Fruit fly (Drosophila melanogaster) whole organism, embryonic: ENCODE measurements around the gene Unr.

ENCODE experiments used
- Bgb ChIP-seq: fragments of 200-800 bp; sonication (Bioruptor generic); IDR thresholded peaks from 2 replicates; pipeline ENCODE4 v1.3.6; 2022; ENCODE audit warnings: missing biosample characterization, missing genetic modification characterization; ENCODE audit not compliant: partially characterized antibody
- CG1024 ChIP-seq: fragments of 200-800 bp; sonication (Bioruptor generic); IDR thresholded peaks from 2 replicates; pipeline ENCODE4 v1.3.6; 2022; ENCODE audit warnings: missing biosample characterization, missing genetic modification characterization
- CG10565 ChIP-seq: fragments of 200-800 bp; sonication (Bioruptor generic); optimal IDR thresholded peaks from 3 replicates; lab custom pipeline; 2016; ENCODE audit warnings: missing biosample characterization, mild to moderate bottlenecking, missing genetic modification characterization
- CG12744 ChIP-seq: fragments of 200-800 bp; sonication (Bioruptor generic); optimal IDR thresholded peaks from 2 replicates; lab custom pipeline; 2016; ENCODE audit warnings: missing biosample characterization, missing genetic modification characterization
- CG13287 ChIP-seq: fragments of 200-800 bp; sonication (Bioruptor generic); IDR thresholded peaks from 2 replicates; pipeline ENCODE4 v1.3.6; 2022; ENCODE audit warnings: missing biosample characterization, missing genetic modification characterization; ENCODE audit not compliant: partially characterized antibody
- CG13296 ChIP-seq: fragments of 200-800 bp; sonication (Bioruptor generic); optimal IDR thresholded peaks from 3 replicates; lab custom pipeline; 2018; ENCODE audit warnings: missing biosample characterization, mild to moderate bottlenecking, missing genetic modification characterization
- CG16815 ChIP-seq: fragments of 200-800 bp; sonication (Bioruptor generic); optimal IDR thresholded peaks from 3 replicates; lab custom pipeline; 2017; ENCODE audit warnings: missing biosample characterization, mild to moderate bottlenecking, missing genetic modification characterization
- CG17186 ChIP-seq: fragments of 200-800 bp; sonication (Bioruptor generic); optimal IDR thresholded peaks from 3 replicates; lab custom pipeline; 2017; ENCODE audit warnings: missing biosample characterization, missing genetic modification reagents, missing genetic modification characterization
- CG18619 ChIP-seq: fragments of 200-800 bp; sonication (Bioruptor generic); optimal IDR thresholded peaks from 3 replicates; lab custom pipeline; 2017; ENCODE audit warnings: missing biosample characterization, mild to moderate bottlenecking, missing genetic modification characterization
- CG2129 ChIP-seq: fragments of 200-800 bp; sonication (Bioruptor generic); IDR thresholded peaks from 2 replicates; pipeline ENCODE4 v1.3.6; 2022; ENCODE audit warnings: missing biosample characterization, missing genetic modification characterization; ENCODE audit not compliant: partially characterized antibody
- CG2678 ChIP-seq: fragments of 200-800 bp; sonication (Bioruptor generic); optimal IDR thresholded peaks from 3 replicates; lab custom pipeline; 2019; ENCODE audit warnings: missing biosample characterization, mild to moderate bottlenecking, missing genetic modification characterization, moderate library complexity
- CG30403 ChIP-seq: fragments of 200-800 bp; sonication (Bioruptor generic); optimal IDR thresholded peaks from 3 replicates; lab custom pipeline; 2016; ENCODE audit warnings: missing biosample characterization, missing genetic modification characterization
- CG32772 ChIP-seq: fragments of 200-800 bp; sonication (Bioruptor generic); IDR thresholded peaks from 2 replicates; pipeline ENCODE4 v1.3.6; 2022; ENCODE audit warnings: missing biosample characterization, missing genetic modification characterization
- CG3281 ChIP-seq: fragments of 200-800 bp; sonication (Bioruptor generic); optimal IDR thresholded peaks from 3 replicates; lab custom pipeline; 2017; ENCODE audit warnings: missing biosample characterization, mild to moderate bottlenecking, missing genetic modification characterization
- CG3995 ChIP-seq: fragments of 200-800 bp; sonication (Bioruptor generic); optimal IDR thresholded peaks from 3 replicates; lab custom pipeline; 2016; ENCODE audit warnings: missing biosample characterization, missing genetic modification characterization
- CG4424 ChIP-seq: fragments of 200-800 bp; sonication (Bioruptor generic); optimal IDR thresholded peaks from 3 replicates; lab custom pipeline; 2016; ENCODE audit warnings: missing biosample characterization, missing genetic modification characterization
- CG4617 ChIP-seq: fragments of 200-800 bp; sonication (Bioruptor generic); optimal IDR thresholded peaks from 3 replicates; lab custom pipeline; 2016; ENCODE audit warnings: missing biosample characterization, missing genetic modification characterization, borderline replicate concordance
- CG4820 ChIP-seq: fragments of 200-800 bp; sonication (Bioruptor generic); optimal IDR thresholded peaks from 3 replicates; lab custom pipeline; 2016; ENCODE audit warnings: missing biosample characterization, missing genetic modification characterization
- CG5245 ChIP-seq: fragments of 200-800 bp; sonication (Bioruptor generic); optimal IDR thresholded peaks from 3 replicates; lab custom pipeline; 2016; ENCODE audit warnings: missing biosample characterization, missing genetic modification characterization
- CG6272 ChIP-seq: fragments of 200-800 bp; sonication (Bioruptor generic); IDR thresholded peaks from 2 replicates; pipeline ENCODE4 v1.3.6; 2022; ENCODE audit warnings: missing biosample characterization, missing genetic modification characterization
- CG8281 ChIP-seq: fragments of 200-800 bp; sonication (Bioruptor generic); optimal IDR thresholded peaks from 2 replicates; lab custom pipeline; 2018; ENCODE audit warnings: missing biosample characterization, mild to moderate bottlenecking, missing genetic modification characterization, moderate library complexity
- Dp ChIP-seq: fragments of 200-800 bp; sonication (Bioruptor generic); optimal IDR thresholded peaks from 2 replicates; lab custom pipeline; 2018; ENCODE audit warnings: missing biosample characterization, mild to moderate bottlenecking, missing genetic modification characterization, moderate library complexity
- HLH3B ChIP-seq: fragments of 200-800 bp; sonication (Bioruptor generic); IDR thresholded peaks from 2 replicates; pipeline ENCODE4 v1.3.6; 2022; ENCODE audit warnings: missing biosample characterization, missing genetic modification characterization
- Hr3 ChIP-seq: fragments of 200-800 bp; sonication (Bioruptor generic); optimal IDR thresholded peaks from 3 replicates; lab custom pipeline; 2016; ENCODE audit warnings: missing biosample characterization, missing genetic modification characterization
- Optix ChIP-seq: fragments of 200-800 bp; sonication (Bioruptor generic); IDR thresholded peaks from 3 replicates; pipeline ENCODE4 v1.3.6; 2022; ENCODE audit warnings: missing biosample characterization, missing genetic modification characterization
- PHDP ChIP-seq: fragments of 200-800 bp; sonication (Bioruptor generic); optimal IDR thresholded peaks from 3 replicates; lab custom pipeline; 2018; ENCODE audit warnings: missing biosample characterization, mild to moderate bottlenecking, missing genetic modification characterization, moderate library complexity
- Pdp1 ChIP-seq, 2 experiments: fragments of 200-800 bp; sonication (Bioruptor generic); optimal IDR thresholded peaks; 3 replicates each; lab custom pipeline; 2016; ENCODE audit warnings: missing biosample characterization in 2 of 2, missing genetic modification characterization in 2 of 2, mild to moderate bottlenecking in 1 of 2, moderate library complexity in 1 of 2
- Rfx ChIP-seq: fragments of 200-800 bp; sonication (Bioruptor generic); IDR thresholded peaks from 2 replicates; pipeline ENCODE4 v1.3.6; 2022; ENCODE audit warnings: missing biosample characterization, missing genetic modification characterization
- az2 ChIP-seq: fragments of 200-800 bp; sonication (Bioruptor generic); optimal IDR thresholded peaks from 3 replicates; lab custom pipeline; 2016; ENCODE audit warnings: missing biosample characterization, missing genetic modification characterization
- bbx ChIP-seq: fragments of 200-800 bp; sonication (Bioruptor generic); IDR thresholded peaks from 2 replicates; pipeline ENCODE4 v1.3.6; 2022; ENCODE audit warnings: missing biosample characterization, missing genetic modification characterization; ENCODE audit not compliant: partially characterized antibody
- bigmax ChIP-seq: fragments of 200-800 bp; sonication (Bioruptor generic); optimal IDR thresholded peaks from 2 replicates; lab custom pipeline; 2018; ENCODE audit warnings: missing biosample characterization, mild to moderate bottlenecking, missing genetic modification characterization
- bsh ChIP-seq, 2 experiments: fragments of 200-800 bp; sonication (Bioruptor generic); optimal IDR thresholded peaks; 2 replicates each; lab custom pipeline; 2017 to 2018; ENCODE audit warnings: mild to moderate bottlenecking in 2 of 2, missing biosample characterization in 2 of 2, missing genetic modification characterization in 2 of 2, moderate library complexity in 1 of 2
- crc ChIP-seq: fragments of 200-800 bp; sonication (Bioruptor generic); optimal IDR thresholded peaks from 2 replicates; lab custom pipeline; 2016; ENCODE audit warnings: missing biosample characterization, missing genetic modification characterization
- gcm2 ChIP-seq: fragments of 200-800 bp; sonication (Bioruptor generic); optimal IDR thresholded peaks from 2 replicates; lab custom pipeline; 2016; ENCODE audit warnings: missing biosample characterization, missing genetic modification characterization
- grn ChIP-seq: fragments of 200-800 bp; sonication (Bioruptor generic); optimal IDR thresholded peaks from 3 replicates; lab custom pipeline; 2017; ENCODE audit warnings: missing biosample characterization, missing genetic modification characterization
- gsb-n ChIP-seq: fragments of 200-800 bp; sonication (Bioruptor generic); optimal IDR thresholded peaks from 3 replicates; lab custom pipeline; 2018; ENCODE audit warnings: missing biosample characterization, mild to moderate bottlenecking, missing genetic modification characterization
- ham ChIP-seq: fragments of 200-800 bp; sonication (Bioruptor generic); IDR thresholded peaks from 2 replicates; pipeline ENCODE4 v1.3.6; 2022; ENCODE audit warnings: missing biosample characterization, missing genetic modification characterization
- hbn ChIP-seq: fragments of 200-800 bp; sonication (Bioruptor generic); IDR thresholded peaks from 2 replicates; pipeline ENCODE4 v1.3.6; 2022; ENCODE audit warnings: missing biosample characterization, missing genetic modification characterization; ENCODE audit not compliant: partially characterized antibody
- kay ChIP-seq: fragments of 200-800 bp; sonication (Bioruptor generic); optimal IDR thresholded peaks from 2 replicates; lab custom pipeline; 2016; ENCODE audit warnings: missing biosample characterization, missing genetic modification characterization
- klu ChIP-seq: fragments of 200-800 bp; sonication (Bioruptor generic); IDR thresholded peaks from 2 replicates; pipeline ENCODE4 v1.3.6; 2022; ENCODE audit warnings: missing biosample characterization, missing genetic modification characterization
- lab ChIP-seq: fragments of 200-800 bp; sonication (Bioruptor generic); optimal IDR thresholded peaks from 3 replicates; lab custom pipeline; 2017; ENCODE audit warnings: missing biosample characterization, missing genetic modification characterization, mild to moderate bottlenecking, moderate library complexity, missing genetic modification reagents
- mld ChIP-seq: fragments of 200-800 bp; sonication (Bioruptor generic); IDR thresholded peaks from 3 replicates; pipeline ENCODE4 v1.3.6; 2022; ENCODE audit warnings: missing biosample characterization, missing genetic modification characterization; ENCODE audit not compliant: partially characterized antibody
- otp ChIP-seq: fragments of 200-800 bp; sonication (Bioruptor generic); IDR thresholded peaks from 3 replicates; pipeline ENCODE4, ENCODE4 v1.3.6; 2022; ENCODE audit warnings: missing biosample characterization, missing genetic modification characterization
- psq ChIP-seq: fragments of 200-800 bp; sonication (Bioruptor generic); optimal IDR thresholded peaks from 2 replicates; lab custom pipeline; 2017; ENCODE audit warnings: missing biosample characterization, missing genetic modification characterization
- ranshi ChIP-seq: fragments of 200-800 bp; sonication (Bioruptor generic); IDR thresholded peaks from 2 replicates; pipeline ENCODE4 v1.3.6; 2022; ENCODE audit warnings: missing biosample characterization, missing genetic modification characterization
- ro ChIP-seq: fragments of 200-800 bp; sonication (Bioruptor generic); IDR thresholded peaks from 2 replicates; pipeline ENCODE4 v1.3.6; 2022; ENCODE audit warnings: missing biosample characterization, missing genetic modification characterization
- sens-2 ChIP-seq: fragments of 200-800 bp; sonication (Bioruptor generic); IDR thresholded peaks from 2 replicates; pipeline ENCODE4 v1.3.6; 2022; ENCODE audit warnings: missing biosample characterization, missing genetic modification characterization
- sim ChIP-seq: fragments of 200-800 bp; sonication (Bioruptor generic); IDR thresholded peaks from 2 replicates; pipeline ENCODE4 v1.3.6; 2022; ENCODE audit warnings: missing biosample characterization, missing genetic modification characterization
- tna ChIP-seq: fragments of 200-800 bp; sonication (Bioruptor generic); IDR thresholded peaks from 2 replicates; pipeline ENCODE4 v1.3.6; 2022; ENCODE audit warnings: missing biosample characterization, missing genetic modification characterization; ENCODE audit not compliant: partially characterized antibody
- vvl ChIP-seq: fragments of 200-800 bp; sonication (Bioruptor generic); IDR thresholded peaks from 2 replicates; pipeline ENCODE4 v1.3.6; 2022; ENCODE audit warnings: missing biosample characterization, missing genetic modification characterization

Unr gene

DNA sequence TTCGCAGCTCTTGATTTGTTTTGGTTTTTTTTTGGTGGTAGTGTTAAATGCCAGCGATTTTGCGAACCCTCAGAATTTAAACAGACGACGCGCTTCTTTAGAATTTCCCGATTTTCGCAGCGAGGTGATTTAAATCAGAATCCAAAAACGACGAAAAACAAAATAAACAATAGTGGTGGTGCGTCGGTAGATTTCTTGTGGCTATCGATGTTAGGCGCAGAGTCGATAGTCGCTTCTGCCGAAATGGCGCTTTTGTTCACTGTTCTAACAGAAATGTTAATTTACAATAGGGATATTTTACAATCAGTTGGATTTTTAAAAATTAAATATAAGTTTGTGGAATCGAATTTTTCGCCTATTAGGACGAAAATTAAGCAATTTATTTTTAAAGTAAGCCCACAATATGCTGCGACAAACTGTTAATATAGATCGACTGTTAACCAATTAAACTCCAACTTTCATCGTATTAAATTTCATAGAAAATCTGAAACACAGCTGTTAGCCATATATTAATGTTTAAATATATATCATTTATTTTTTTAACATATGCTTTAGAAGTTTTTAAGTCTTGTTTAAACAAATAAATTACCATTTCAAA, 7.1 kb upstream of the Unr start, which contains the start of gene CG6983 (continued):
- TF ChIP-seq hbn (peak; percentile 71), bbx (peak; percentile 83), HLH3B (GFP tag; lab: Robert Waterston, UW) (no peak), mld (GFP tag; lab: Robert Waterston, UW) (0 out of 3 replicates have a peak, but pooled peaks have one; percentile 47), CG17186 (GFP tag; lab: Kevin White, UChicago) (peak; percentile 60), CG18619 (GFP tag; lab: Kevin White, UChicago) (no peak), Bgb (GFP tag; lab: Robert Waterston, UW) (peak; percentile 83), sens-2 (GFP tag; lab: Robert Waterston, UW) (no peak), CG12744 (no peak), Optix (GFP tag; lab: Robert Waterston, UW) (no peak), CG13296 (GFP tag; lab: Kevin White, UChicago) (peak; percentile 15), grn (GFP tag; lab: Kevin White, UChicago) (no peak), az2 (GFP tag; lab: Kevin White, UChicago) (no peak), CG3281 (GFP tag; lab: Kevin White, UChicago) (no peak), lab (GFP tag; lab: Kevin White, UChicago) (no peak), CG3995 (GFP tag; lab: Kevin White, UChicago) (peak; percentile 83), CG8281 (tag; lab: Kevin White, UChicago) (no peak), vvl (GFP tag; lab: Robert Waterston, UW) (0 out of 2 replicates have a peak, but pooled peaks have one; percentile 6), Rfx (GFP tag; lab: Robert Waterston, UW) (peak; percentile 34; the same call in 1 of the 2 replicates), ranshi (GFP tag; lab: Robert Waterston, UW) (no peak), CG10565 (GFP tag; lab: Kevin White, UChicago) (no peak), CG32772 (no peak), ham (GFP tag; lab: Robert Waterston, UW) (no peak), CG13287 (peak; percentile 85), psq (GFP tag; lab: Kevin White, UChicago) (no peak), tna (peak; percentile 61), CG6272 (GFP tag; lab: Robert Waterston, UW) (peak; percentile 28; the same call in 1 of the 2 replicates), CG2129 (GFP tag; lab: Robert Waterston, UW) (peak; percentile 30; the same call in 1 of the 2 replicates), sim (GFP tag; lab: Robert Waterston, UW) (no peak), CG4617 (GFP tag; lab: Kevin White, UChicago) (no peak), kay (GFP tag; lab: Kevin White, UChicago) (no peak), CG4820 (GFP tag; lab: Kevin White, UChicago) (no peak), gsb-n (tag; lab: Kevin White, UChicago) (no peak), Hr3 (GFP tag; lab: Kevin White, UChicago) (no peak), CG2678 (no peak), PHDP (tag; lab: Kevin White, UChicago) (no peak), CG30403 (GFP tag; lab: Kevin White, UChicago) (no peak), bsh (GFP tag; optimal IDR thresholded peaks at IDR 0.05; lab: Kevin White, UChicago) (no peak), crc (no peak), bigmax (no peak), CG5245 (no peak), CG1024 (GFP tag; lab: Robert Waterston, UW) (no peak), CG16815 (GFP tag; lab: Kevin White, UChicago) (no peak), gcm2 (GFP tag; lab: Kevin White, UChicago) (no peak), Pdp1 (GFP tag; optimal IDR thresholded peaks at IDR 0.05; lab: Kevin White, UChicago) (no peak), klu (no peak), Dp (GFP tag; lab: Kevin White, UChicago) (peak; percentile 55), ro (GFP tag; lab: Robert Waterston, UW) (no peak), CG4424 (GFP tag; lab: Kevin White, UChicago) (no peak), otp (GFP tag; lab: Robert Waterston, UW) (no peak; the same call in 2 of the 3 replicates)
